Fruit fly (Drosophila melanogaster) whole organism, embryonic: ENCODE data around the gene Mtch.

Source experiments
- Aef1 ChIP-seq: fragments of 200-800 bp; sonication (Bioruptor generic); IDR thresholded peaks from 3 replicates; pipeline ENCODE4 v1.3.6; 2022; ENCODE audit warnings: missing biosample characterization, missing genetic modification characterization
- Atf3 ChIP-seq: fragments of 200-800 bp; sonication (Bioruptor generic); optimal IDR thresholded peaks from 3 replicates; lab custom pipeline; 2016; ENCODE audit warnings: missing biosample characterization, missing genetic modification characterization
- Bteb2 ChIP-seq: fragments of 200-800 bp; sonication (Bioruptor generic); optimal IDR thresholded peaks from 2 replicates; lab custom pipeline; 2016; ENCODE audit warnings: missing biosample characterization, missing genetic modification characterization
- CG10543 ChIP-seq: fragments of 200-800 bp; sonication (Bioruptor generic); optimal IDR thresholded peaks from 3 replicates; lab custom pipeline; 2017; ENCODE audit warnings: missing biosample characterization, mild to moderate bottlenecking, missing genetic modification characterization, moderate library complexity
- CG10979 ChIP-seq: fragments of 200-800 bp; sonication (Bioruptor generic); optimal IDR thresholded peaks from 2 replicates; lab custom pipeline; 2018; ENCODE audit warnings: missing biosample characterization, mild to moderate bottlenecking, missing genetic modification characterization, moderate library complexity
- CG12104 ChIP-seq: fragments of 200-800 bp; sonication (Bioruptor generic); optimal IDR thresholded peaks from 3 replicates; lab custom pipeline; 2016; ENCODE audit warnings: missing biosample characterization, missing genetic modification characterization
- CG14014 ChIP-seq: fragments of 200-800 bp; sonication (Bioruptor generic); IDR thresholded peaks from 2 replicates; pipeline ENCODE4 v1.3.6; 2022; ENCODE audit warnings: missing biosample characterization, missing genetic modification characterization
- CG17802 ChIP-seq: fragments of 200-800 bp; sonication (Bioruptor generic); optimal IDR thresholded peaks from 2 replicates; lab custom pipeline; 2018; ENCODE audit warnings: missing biosample characterization, mild to moderate bottlenecking, missing genetic modification characterization, moderate library complexity
- CG17912 ChIP-seq: fragments of 200-800 bp; sonication (Bioruptor generic); optimal IDR thresholded peaks from 2 replicates; lab custom pipeline; 2018; ENCODE audit warnings: missing biosample characterization, mild to moderate bottlenecking, missing genetic modification characterization
- CG18476 ChIP-seq: fragments of 200-800 bp; sonication (Bioruptor generic); optimal IDR thresholded peaks from 2 replicates; lab custom pipeline; 2016; ENCODE audit warnings: missing biosample characterization, mild to moderate bottlenecking, missing genetic modification characterization
- CG18599 ChIP-seq: fragments of 200-800 bp; sonication (Bioruptor generic); optimal IDR thresholded peaks from 3 replicates; lab custom pipeline; 2017; ENCODE audit warnings: missing biosample characterization, missing genetic modification characterization, mild to moderate bottlenecking, moderate library complexity, missing genetic modification reagents
- CG2712 ChIP-seq: fragments of 200-800 bp; optimal IDR thresholded peaks from 3 replicates; lab custom pipeline; 2019; ENCODE audit warnings: missing biosample characterization, mild to moderate bottlenecking, missing genetic modification characterization, moderate library complexity
- CG30431 ChIP-seq: fragments of 200-800 bp; sonication (Bioruptor generic); optimal IDR thresholded peaks from 2 replicates; lab custom pipeline; 2017; ENCODE audit warnings: missing biosample characterization, missing genetic modification characterization
- CG31388 ChIP-seq: fragments of 200-800 bp; sonication (Bioruptor generic); optimal IDR thresholded peaks from 2 replicates; lab custom pipeline; 2016; ENCODE audit warnings: missing biosample characterization, missing genetic modification characterization
- CG3407 ChIP-seq: fragments of 200-800 bp; sonication (Bioruptor generic); optimal IDR thresholded peaks from 2 replicates; lab custom pipeline; 2018; ENCODE audit warnings: missing biosample characterization, mild to moderate bottlenecking, missing genetic modification characterization
- CG34422 ChIP-seq: fragments of 200-800 bp; sonication (Bioruptor generic); IDR thresholded peaks from 3 replicates; pipeline ENCODE4 v1.3.6; 2022; ENCODE audit warnings: missing biosample characterization, missing genetic modification characterization
- CG3995 ChIP-seq: fragments of 200-800 bp; sonication (Bioruptor generic); optimal IDR thresholded peaks from 3 replicates; lab custom pipeline; 2016; ENCODE audit warnings: missing biosample characterization, missing genetic modification characterization
- CG4282 ChIP-seq: fragments of 200-800 bp; sonication (Bioruptor generic); optimal IDR thresholded peaks from 2 replicates; lab custom pipeline; 2016; ENCODE audit warnings: missing biosample characterization, missing genetic modification characterization
- CG6175 ChIP-seq: fragments of 200-800 bp; sonication (Bioruptor generic); IDR thresholded peaks from 3 replicates; pipeline ENCODE4 v1.3.6; 2022; ENCODE audit warnings: missing biosample characterization, missing genetic modification characterization
- CG6689 ChIP-seq: fragments of 200-800 bp; sonication (Bioruptor generic); IDR thresholded peaks from 2 replicates; pipeline ENCODE4 v1.3.6; 2022; ENCODE audit warnings: missing biosample characterization, missing genetic modification characterization
- CG6765 ChIP-seq: fragments of 200-800 bp; sonication (Bioruptor generic); optimal IDR thresholded peaks from 3 replicates; lab custom pipeline; 2017; ENCODE audit warnings: missing biosample characterization, mild to moderate bottlenecking, missing genetic modification characterization
- CG8089 ChIP-seq: fragments of 200-800 bp; sonication (Bioruptor generic); optimal IDR thresholded peaks from 3 replicates; lab custom pipeline; 2016; ENCODE audit warnings: missing biosample characterization, missing genetic modification characterization
- D19A ChIP-seq: fragments of 200-800 bp; optimal IDR thresholded peaks from 3 replicates; lab custom pipeline; 2019; ENCODE audit warnings: missing biosample characterization, mild to moderate bottlenecking, missing genetic modification characterization, moderate library complexity
- Deaf1 ChIP-seq: fragments of 200-800 bp; optimal IDR thresholded peaks from 3 replicates; lab custom pipeline; 2019; ENCODE audit warnings: missing biosample characterization, mild to moderate bottlenecking, missing genetic modification characterization, moderate library complexity
- Ets97D ChIP-seq: fragments of 200-800 bp; sonication (Bioruptor generic); optimal IDR thresholded peaks from 3 replicates; lab custom pipeline; 2016; ENCODE audit warnings: missing biosample characterization, missing genetic modification characterization
- Fer2 ChIP-seq: fragments of 200-800 bp; sonication (Bioruptor generic); optimal IDR thresholded peaks from 2 replicates; lab custom pipeline; 2018; ENCODE audit warnings: missing biosample characterization, mild to moderate bottlenecking, missing genetic modification characterization, moderate library complexity
- Gug ChIP-seq: fragments of 200-800 bp; sonication (Bioruptor generic); IDR thresholded peaks from 4 replicates; pipeline ENCODE4 v1.3.6; 2022; ENCODE audit warnings: missing biosample characterization, missing genetic modification characterization
- Hr39 ChIP-seq: fragments of >200 bp; optimal IDR thresholded peaks from 2 replicates; lab custom pipeline; 2017
- Hsf ChIP-seq: fragments of 200-800 bp; sonication (Bioruptor generic); optimal IDR thresholded peaks from 3 replicates; lab custom pipeline; 2016; ENCODE audit warnings: missing biosample characterization, missing genetic modification characterization
- Jarid2 ChIP-seq: fragments of 200-800 bp; sonication (Bioruptor generic); optimal IDR thresholded peaks from 3 replicates; lab custom pipeline; 2017; ENCODE audit warnings: mild to moderate bottlenecking, missing biosample characterization, missing genetic modification reagents, missing genetic modification characterization
- Med ChIP-seq: fragments of 200-800 bp; sonication (Bioruptor generic); peaks from one replicate; lab custom pipeline; 2016; ENCODE audit warnings: missing biosample characterization, missing genetic modification characterization, mild to moderate bottlenecking, inconsistent platforms, moderate library complexity
- Nf-YA ChIP-seq: fragments of 200-800 bp; sonication (Bioruptor generic); IDR thresholded peaks from 2 replicates; pipeline ENCODE4 v1.3.6; 2022; ENCODE audit warnings: missing biosample characterization, missing genetic modification characterization
- Vsx1 ChIP-seq: fragments of 200-800 bp; sonication (Bioruptor generic); optimal IDR thresholded peaks from 2 replicates; lab custom pipeline; 2017; ENCODE audit warnings: missing biosample characterization, mild to moderate bottlenecking, missing genetic modification characterization, missing genetic modification reagents
- bsh ChIP-seq, 2 experiments: fragments of 200-800 bp; sonication (Bioruptor generic); optimal IDR thresholded peaks; 2 replicates each; lab custom pipeline; 2017 to 2018; ENCODE audit warnings: mild to moderate bottlenecking in 2 of 2, missing biosample characterization in 2 of 2, missing genetic modification characterization in 2 of 2, moderate library complexity in 1 of 2
- cas ChIP-seq: fragments of 200-800 bp; sonication (Bioruptor generic); IDR thresholded peaks from 2 replicates; pipeline ENCODE4 v1.3.6; 2022; ENCODE audit warnings: missing biosample characterization, missing genetic modification characterization
- croc ChIP-seq: fragments of 200-800 bp; sonication (Bioruptor generic); conservative IDR thresholded peaks from 3 replicates; pipeline ENCODE4 v1.3.6; 2022; ENCODE audit warnings: missing biosample characterization, missing genetic modification characterization
- crp ChIP-seq, 2 experiments: fragments of 200-800 bp; sonication (Bioruptor generic); optimal IDR thresholded peaks; 2 replicates in 1 of 2; 3 replicates in 1 of 2; lab custom pipeline; 2017; ENCODE audit warnings: missing biosample characterization in 2 of 2, missing genetic modification characterization in 2 of 2, mild to moderate bottlenecking in 1 of 2, moderate library complexity in 1 of 2
- fd102C ChIP-seq: fragments of 200-800 bp; sonication (Bioruptor generic); optimal IDR thresholded peaks from 2 replicates; lab custom pipeline; 2018; ENCODE audit warnings: missing biosample characterization, mild to moderate bottlenecking, missing genetic modification characterization, moderate library complexity
- fu2 ChIP-seq: fragments of 200-800 bp; sonication (Bioruptor generic); optimal IDR thresholded peaks from 2 replicates; lab custom pipeline; 2016; ENCODE audit warnings: missing biosample characterization, missing genetic modification characterization
- gce ChIP-seq: fragments of 200-800 bp; sonication (Bioruptor generic); IDR thresholded peaks from 3 replicates; pipeline ENCODE4 v1.3.6; 2022; ENCODE audit warnings: missing biosample characterization, missing genetic modification characterization
- gem ChIP-seq: fragments of 200-800 bp; sonication (Bioruptor generic); optimal IDR thresholded peaks from 2 replicates; lab custom pipeline; 2019; ENCODE audit warnings: missing biosample characterization, mild to moderate bottlenecking, missing genetic modification characterization, moderate library complexity
- lab ChIP-seq: fragments of 200-800 bp; sonication (Bioruptor generic); optimal IDR thresholded peaks from 3 replicates; lab custom pipeline; 2017; ENCODE audit warnings: missing biosample characterization, missing genetic modification characterization, mild to moderate bottlenecking, moderate library complexity, missing genetic modification reagents
- odd ChIP-seq: fragments of 200-800 bp; sonication (Bioruptor generic); optimal IDR thresholded peaks from 2 replicates; lab custom pipeline; 2017; ENCODE audit warnings: missing biosample characterization, mild to moderate bottlenecking, missing genetic modification characterization
- sd ChIP-seq: fragments of 200-800 bp; sonication (Bioruptor generic); optimal IDR thresholded peaks from 3 replicates; lab custom pipeline; 2018; ENCODE audit warnings: missing biosample characterization, mild to moderate bottlenecking, missing genetic modification characterization, moderate library complexity
- sens ChIP-seq: fragments of 200-800 bp; sonication (Bioruptor generic); peaks from one replicate; lab custom pipeline; 2016; ENCODE audit warnings: missing biosample characterization, missing genetic modification characterization
- tna ChIP-seq: fragments of 200-800 bp; sonication (Bioruptor generic); IDR thresholded peaks from 2 replicates; pipeline ENCODE4 v1.3.6; 2022; ENCODE audit warnings: missing biosample characterization, missing genetic modification characterization; ENCODE audit not compliant: partially characterized antibody
- toy ChIP-seq: fragments of 200-800 bp; sonication (Bioruptor generic); IDR thresholded peaks from 2 replicates; pipeline ENCODE4 v1.3.6; 2022; ENCODE audit warnings: missing biosample characterization, missing genetic modification characterization
- vfl ChIP-seq: fragments of 200-800 bp; sonication (Bioruptor generic); optimal IDR thresholded peaks from 2 replicates; lab custom pipeline; 2016; ENCODE audit warnings: missing biosample characterization, missing genetic modification characterization
- zen2 ChIP-seq: fragments of 200-800 bp; sonication (Bioruptor generic); IDR thresholded peaks from 3 replicates; pipeline ENCODE4 v1.3.6; 2022; ENCODE audit warnings: missing biosample characterization, missing genetic modification characterization; ENCODE audit not compliant: partially characterized antibody

Mtch gene

DNA sequence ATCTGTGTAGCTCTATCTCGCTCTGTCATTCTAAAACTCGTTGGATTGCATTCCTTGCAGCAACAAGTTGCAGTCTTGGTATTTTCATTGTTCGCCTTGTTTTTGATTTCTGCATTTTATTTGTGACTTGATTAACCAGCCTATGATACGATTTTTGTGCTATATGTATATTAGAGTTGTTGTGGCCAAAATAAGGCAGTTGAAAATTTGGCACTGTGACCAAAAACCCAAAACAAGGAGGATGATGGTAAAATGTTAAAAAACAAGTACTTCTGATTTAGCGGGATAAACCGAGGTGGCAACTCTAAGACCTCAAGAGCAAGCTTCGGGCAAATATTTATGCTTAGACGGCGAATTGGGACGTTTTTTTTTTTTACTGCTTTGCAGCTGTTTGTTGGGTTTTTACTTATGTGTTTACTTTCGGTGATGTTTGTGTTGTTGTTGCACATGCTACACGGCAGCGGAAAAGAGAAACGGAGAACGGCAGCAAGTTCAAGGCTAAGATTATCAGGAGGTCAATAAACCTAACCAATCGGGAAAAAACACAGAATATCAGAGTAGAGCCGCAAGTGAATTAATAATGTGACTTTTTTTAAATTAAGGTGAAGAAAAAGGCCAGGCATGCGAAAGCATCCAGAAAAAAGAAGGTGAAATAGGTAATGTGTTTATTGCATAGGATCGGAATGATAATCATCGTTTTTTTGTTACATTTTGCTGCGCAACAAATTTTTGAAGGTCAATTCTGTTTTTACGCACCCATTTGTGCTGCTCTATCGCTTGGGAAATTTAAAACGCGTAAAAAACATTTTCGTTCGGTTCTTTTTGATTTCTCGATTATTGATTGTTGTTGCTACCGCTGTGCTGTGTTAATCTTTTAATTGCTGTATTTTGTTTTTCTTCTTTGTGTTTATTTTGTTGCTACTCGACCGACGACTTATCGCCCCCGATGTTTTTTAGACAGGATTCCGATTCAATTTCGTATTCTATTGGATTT is 44.6 kb upstream of the Mtch start (continued):
- TF ChIP-seq CG3407 (GFP tag; lab: Kevin White, UChicago) (no peak), Ets97D (GFP tag; lab: Kevin White, UChicago) (no peak), CG18476 (GFP tag; lab: Kevin White, UChicago) (no peak), vfl (no peak), CG8089 (GFP tag; lab: Kevin White, UChicago) (no peak), CG4282 (no peak), CG17802 (tag; lab: Kevin White, UChicago) (no peak), Atf3 (GFP tag; lab: Kevin White, UChicago) (no peak), tna (GFP tag; lab: Robert Waterston, UW) (no peak), CG3995 (GFP tag; lab: Kevin White, UChicago) (peak; percentile 9), Deaf1 (peak; percentile 14), CG6765 (GFP tag; lab: Kevin White, UChicago) (no peak), CG6175 (GFP tag; lab: Robert Waterston, UW) (no peak), fu2 (GFP tag; lab: Kevin White, UChicago) (no peak), Vsx1 (GFP tag; lab: Kevin White, UChicago) (no peak), Hr39 (lab: Kevin White, UChicago) (no peak), gce (no peak), Hsf (no peak), CG12104 (no peak), sens (GFP tag; lab: Kevin White, UChicago) (peak; percentile 71), Gug (GFP tag; lab: Robert Waterston, UW) (no peak), D19A (peak; percentile 17), zen2 (GFP tag; lab: Robert Waterston, UW) (no peak), cas (GFP tag; lab: Robert Waterston, UW) (no peak), Aef1 (GFP tag; lab: Robert Waterston, UW) (no peak), CG31388 (GFP tag; lab: Kevin White, UChicago) (no peak), CG10979 (tag; lab: Kevin White, UChicago) (no peak), Med (GFP tag; lab: Kevin White, UChicago) (peak; percentile 53), odd (GFP tag; lab: Kevin White, UChicago) (no peak), CG18599 (GFP tag; lab: Kevin White, UChicago) (no peak), lab (GFP tag; lab: Kevin White, UChicago) (no peak), crp (GFP tag; optimal IDR thresholded peaks at IDR 0.05; lab: Kevin White, UChicago) (no peak), Jarid2 (GFP tag; lab: Kevin White, UChicago) (no peak), Fer2 (tag; lab: Kevin White, UChicago) (no peak), bsh (GFP tag; optimal IDR thresholded peaks at IDR 0.05; lab: Kevin White, UChicago) (no peak), CG14014 (GFP tag; lab: Robert Waterston, UW) (no peak), CG34422 (GFP tag; lab: Robert Waterston, UW) (no peak), gem (tag; lab: Kevin White, UChicago) (peak; percentile 23), croc (GFP tag; lab: Robert Waterston, UW) (no peak), CG6689 (GFP tag; lab: Robert Waterston, UW) (no peak), fd102C (GFP tag; lab: Kevin White, UChicago) (no peak), Nf-YA (GFP tag; lab: Robert Waterston, UW) (no peak), CG2712 (tag; lab: Kevin White, UChicago) (no peak), CG17912 (GFP tag; lab: Kevin White, UChicago) (no peak), sd (tag; lab: Kevin White, UChicago) (peak; percentile 42), CG10543 (GFP tag; lab: Kevin White, UChicago) (no peak), toy (GFP tag; lab: Robert Waterston, UW) (no peak), CG30431 (GFP tag; lab: Kevin White, UChicago) (no peak), Bteb2 (no peak)
